Worm (Caenorhabditis elegans): ENCODE results near the gene C01G5.25.
A peak's percentile ranks its signal among the peaks of the same experiment; 100 is the strongest.

The C01G5.25 gene

DNA sequence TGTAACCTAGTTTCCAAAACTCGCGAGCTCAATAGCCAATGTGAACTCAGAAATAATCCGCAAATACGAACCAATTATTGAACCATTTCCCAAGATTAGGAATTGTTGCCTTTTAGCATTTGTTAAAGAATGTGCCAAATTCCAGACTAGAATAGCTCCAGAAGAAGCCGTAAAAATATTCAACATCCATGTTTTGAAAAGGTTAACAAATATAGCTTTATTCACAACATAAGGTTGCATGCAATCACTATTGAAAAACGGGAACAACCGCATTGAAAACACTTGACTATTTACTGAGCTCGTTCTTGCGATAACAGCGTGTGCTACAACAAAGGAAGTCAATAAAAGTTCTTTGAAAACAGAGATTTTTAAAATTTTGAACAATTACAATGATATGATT is 15.0 kb upstream of the C01G5.25 start:
- TF ChIP-seq dao-5 (tag; optimal IDR thresholded peaks at IDR 0.05) = no peak
- no peak for TF ChIP-seq him-1 (tag; optimal IDR thresholded peaks at IDR 0.05)
- no peak for TF ChIP-seq W03F9.2 (tag; optimal IDR thresholded peaks at IDR 0.05)

DNA sequence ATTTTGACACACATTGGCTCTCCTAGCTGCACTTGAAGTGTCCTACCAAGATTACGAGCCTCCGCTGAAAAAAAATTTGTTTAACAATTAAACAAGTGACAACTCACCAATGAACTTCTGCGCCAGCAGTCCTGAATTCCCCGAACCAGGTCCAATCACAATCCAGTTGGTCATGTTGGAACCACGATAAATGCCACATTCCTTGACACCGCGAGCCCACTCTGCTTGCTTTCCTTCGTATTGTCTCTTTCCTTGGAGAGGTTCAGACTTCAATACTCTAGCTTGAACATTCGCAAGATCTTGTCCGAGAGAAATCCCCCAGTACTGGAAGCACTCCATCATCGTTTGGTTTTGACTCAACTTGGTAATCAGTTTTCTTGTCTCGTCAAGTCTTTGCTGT is 13.3 kb upstream of the C01G5.25 start:
- TF ChIP-seq him-1 (tag; optimal IDR thresholded peaks at IDR 0.05) = no peak
- no peak for TF ChIP-seq W03F9.2 (tag; optimal IDR thresholded peaks at IDR 0.05)
- TF ChIP-seq dao-5 (tag; optimal IDR thresholded peaks at IDR 0.05) = no peak

DNA sequence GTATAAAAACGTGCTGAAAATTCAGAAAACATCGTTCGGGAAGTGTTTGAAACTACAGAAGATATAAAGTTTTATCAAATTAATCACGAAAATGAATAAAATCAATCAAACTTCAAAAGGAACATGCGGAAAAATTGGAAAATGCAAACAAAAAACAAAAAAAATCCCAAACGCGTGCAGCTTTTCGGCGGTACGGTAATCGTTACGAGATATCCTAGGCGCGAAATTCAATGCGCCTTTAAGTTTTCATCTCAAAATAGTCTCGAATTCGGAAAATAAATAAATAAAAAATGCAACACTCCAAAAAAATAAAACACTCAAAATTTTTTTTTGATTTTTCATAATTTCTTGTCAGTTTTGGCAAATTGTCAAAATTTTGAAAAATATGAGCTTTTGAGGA is 11.7 kb upstream of the C01G5.25 start:
- TF ChIP-seq him-1 (tag; optimal IDR thresholded peaks at IDR 0.05) = no peak
- no peak for TF ChIP-seq W03F9.2 (tag; optimal IDR thresholded peaks at IDR 0.05)
- no peak for TF ChIP-seq dao-5 (tag; optimal IDR thresholded peaks at IDR 0.05)

- TF ChIP-seq him-1 (tag; optimal IDR thresholded peaks at IDR 0.05) (no peak), W03F9.2 (tag; optimal IDR thresholded peaks at IDR 0.05) (no peak), dao-5 (tag; optimal IDR thresholded peaks at IDR 0.05) (no peak)
Observed at ce11 chrIV:6531450-6531849, 10.0 kb upstream of the C01G5.25 start, which contains the start of gene C01G5.4. Gene C01G5.4 (plus strand): TSS chrIV:6531750.

DNA sequence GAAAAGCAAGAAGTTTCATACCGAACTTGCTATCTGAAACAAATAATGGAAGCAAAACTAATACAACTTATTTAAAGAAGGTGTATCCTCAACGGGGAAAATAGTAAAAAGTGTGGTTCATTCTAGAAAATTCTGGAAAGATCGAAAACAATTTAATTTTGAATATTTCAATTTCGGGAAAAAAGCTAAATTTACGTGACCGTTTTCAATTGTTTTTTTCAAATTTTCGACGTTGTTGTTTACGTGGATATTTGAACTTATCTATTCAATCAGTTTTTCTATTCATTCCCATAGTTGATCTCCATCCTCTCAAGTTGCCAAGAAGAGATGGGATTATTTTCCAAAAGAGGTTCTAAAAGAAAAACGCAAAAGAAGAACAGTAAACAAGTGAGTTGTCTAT is 5.6 kb upstream of the C01G5.25 start, which contains the start of gene C01G5.3:
TSS of gene C01G5.3 (plus strand) at position 301 of the 400 bp plus-strand sequence.
- no peak for TF ChIP-seq W03F9.2 (tag; optimal IDR thresholded peaks at IDR 0.05)
- TF ChIP-seq him-1 (tag; optimal IDR thresholded peaks at IDR 0.05) = no peak
- no peak for TF ChIP-seq dao-5 (tag; optimal IDR thresholded peaks at IDR 0.05)

ce11 chrIV:6542962-6543361 is 1.5 kb downstream of the C01G5.25 start:
- TF ChIP-seq dao-5 (tag; optimal IDR thresholded peaks at IDR 0.05) (no peak), him-1 (tag; optimal IDR thresholded peaks at IDR 0.05) (no peak), W03F9.2 (tag; optimal IDR thresholded peaks at IDR 0.05) (no peak)

- TF ChIP-seq dao-5 (tag; optimal IDR thresholded peaks at IDR 0.05) (no peak), him-1 (tag; optimal IDR thresholded peaks at IDR 0.05) (no peak), W03F9.2 (tag; optimal IDR thresholded peaks at IDR 0.05) (no peak)
Observed at ce11 chrIV:6547397-6547796, 5.9 kb downstream of the C01G5.25 start.

DNA sequence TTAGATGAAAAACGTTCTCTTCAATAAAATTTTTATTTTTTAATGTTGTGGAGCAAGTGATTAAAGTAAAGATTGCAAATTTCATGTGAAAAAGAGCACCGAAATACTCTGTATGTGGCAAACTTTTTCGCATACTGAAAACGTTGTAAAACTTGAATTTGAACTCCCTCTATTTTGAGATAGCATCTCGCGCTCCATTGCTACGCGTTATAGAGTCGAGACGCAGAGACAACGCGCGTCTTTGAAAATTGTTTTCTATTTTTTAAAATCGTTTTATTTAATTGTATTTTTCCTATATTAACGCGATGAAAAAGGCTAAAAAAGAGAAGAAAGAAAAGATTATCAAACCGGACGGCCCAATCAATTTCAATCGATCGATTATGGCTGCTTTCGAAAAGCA is 7.1 kb downstream of the C01G5.25 start, which contains the start of gene fan-1:
TSS of gene fan-1 (plus strand) at position 78 of the 400 bp plus-strand sequence.
- TF ChIP-seq him-1 (tag; optimal IDR thresholded peaks at IDR 0.05) = peak; percentile 61
- peak; percentile 30 for TF ChIP-seq W03F9.2 (tag; optimal IDR thresholded peaks at IDR 0.05)
- TF ChIP-seq dao-5 (tag; optimal IDR thresholded peaks at IDR 0.05) = no peak

ce11 chrIV:6552036-6552435 is 10.6 kb downstream of the C01G5.25 start:
- TF ChIP-seq him-1 (tag; optimal IDR thresholded peaks at IDR 0.05) (no peak), dao-5 (tag; optimal IDR thresholded peaks at IDR 0.05) (no peak), W03F9.2 (tag; optimal IDR thresholded peaks at IDR 0.05) (no peak)

DNA sequence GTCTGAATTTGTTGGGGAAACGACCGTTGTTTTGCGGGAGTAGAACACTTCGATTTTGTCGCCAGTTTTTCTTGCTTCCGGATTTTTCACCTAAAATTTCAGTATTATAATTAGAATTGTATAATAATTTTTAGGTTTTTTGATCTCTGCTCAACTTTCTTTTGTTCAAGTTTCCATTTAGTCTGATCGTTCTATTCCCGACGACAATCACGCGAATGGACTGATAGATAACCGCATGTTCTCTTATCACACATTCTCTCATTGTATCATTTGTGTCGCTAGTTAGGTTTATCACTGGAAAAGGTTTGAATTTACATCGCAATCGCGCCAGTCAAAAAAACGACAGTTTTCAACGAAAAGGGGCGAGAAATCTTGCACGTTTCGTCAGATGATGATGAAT is 13.4 kb downstream of the C01G5.25 start:
- no peak for TF ChIP-seq him-1 (tag; optimal IDR thresholded peaks at IDR 0.05)
- TF ChIP-seq W03F9.2 (tag; optimal IDR thresholded peaks at IDR 0.05) = no peak
- TF ChIP-seq dao-5 (tag; optimal IDR thresholded peaks at IDR 0.05) = no peak

ce11 chrIV:6555388-6556330 is 14.2 kb downstream of the C01G5.25 start, which contains the start of gene paqr-1:
Gene paqr-1 (minus strand): TSS chrIV:6555438.
- no peak for TF ChIP-seq W03F9.2 (tag; optimal IDR thresholded peaks at IDR 0.05)
- no peak for TF ChIP-seq him-1 (tag; optimal IDR thresholded peaks at IDR 0.05)
- TF ChIP-seq dao-5 (tag; optimal IDR thresholded peaks at IDR 0.05) = no peak

- TF ChIP-seq W03F9.2 (tag; optimal IDR thresholded peaks at IDR 0.05) (peak; percentile 19), dao-5 (tag; optimal IDR thresholded peaks at IDR 0.05) (peak; percentile 9), him-1 (tag; optimal IDR thresholded peaks at IDR 0.05) (peak; percentile 45)
Observed at ce11 chrIV:6556624-6557368, 15.3 kb downstream of the C01G5.25 start, which contains the start of gene try-3. Gene try-3 (plus strand): TSS chrIV:6557155.

DNA sequence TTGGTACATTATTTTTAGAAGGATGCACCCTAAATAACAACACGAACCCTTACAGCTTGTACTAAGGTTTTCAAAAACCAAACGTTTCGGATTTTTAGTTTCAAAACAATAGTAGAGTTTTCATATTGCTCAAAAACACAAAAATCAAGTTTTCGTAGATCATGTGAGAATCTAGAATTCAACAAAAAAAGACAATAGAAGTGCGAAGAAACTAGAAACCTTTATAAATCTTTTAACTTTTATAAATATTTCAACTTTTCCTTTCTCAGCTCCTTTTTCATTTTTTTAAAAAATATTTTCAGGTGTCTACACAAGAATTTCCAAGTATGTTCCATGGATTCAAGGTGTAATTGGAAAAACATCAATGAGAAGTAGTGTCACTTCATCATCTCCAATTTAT is 18.9 kb downstream of the C01G5.25 start, which contains the start of gene best-9:
TSS of gene best-9 (plus strand) at position 301 of the 400 bp plus-strand sequence.
- TF ChIP-seq him-1 (tag; optimal IDR thresholded peaks at IDR 0.05) = no peak
- no peak for TF ChIP-seq dao-5 (tag; optimal IDR thresholded peaks at IDR 0.05)
- no peak for TF ChIP-seq W03F9.2 (tag; optimal IDR thresholded peaks at IDR 0.05)

Measured in whole organism, L4/young adult.